Worm (Caenorhabditis elegans): ENCODE measurements around the gene ccf-1.

Gene ccf-1

DNA sequence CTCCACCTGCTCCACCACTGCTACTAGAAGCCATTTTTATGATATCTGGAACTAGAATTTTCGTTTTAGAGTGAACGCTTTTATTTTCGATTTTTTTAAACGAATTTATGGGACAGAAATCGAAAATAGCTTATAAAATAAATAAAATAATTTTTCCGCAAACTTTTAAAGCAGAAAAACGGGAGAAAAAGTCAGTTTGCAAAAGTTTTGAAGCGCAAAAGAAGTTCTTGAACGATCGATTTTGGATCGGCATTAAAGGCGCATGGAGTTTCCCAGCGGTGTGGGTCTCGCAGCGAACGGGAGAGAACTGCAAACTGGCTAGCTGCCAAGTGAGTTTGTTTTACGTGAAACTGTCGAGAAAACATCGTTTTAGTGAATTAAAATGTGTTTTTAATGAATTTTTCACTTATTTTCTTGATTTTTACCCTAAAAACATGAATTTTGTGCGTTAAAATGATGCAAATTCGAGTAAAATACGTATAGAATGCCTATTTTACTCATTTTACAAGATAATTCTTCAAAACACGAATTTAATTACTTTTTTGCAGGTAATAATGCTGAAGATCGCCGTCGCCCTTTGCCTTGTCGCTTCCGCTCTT lies at the start of gene ccf-1, which contains the start of gene trap-4:
TSS of gene ccf-1 (minus strand) at position 51 of the 599 bp plus-strand sequence.
TSS of gene trap-4 (plus strand) at position 549 of the 599 bp plus-strand sequence.
- TF ChIP-seq zip-11 (GFP tag; IDR thresholded peaks at IDR 0.05) (no peak), ctbp-1 (GFP tag; IDR thresholded peaks at IDR 0.05) (no peak), daf-16 (GFP tag; optimal IDR thresholded peaks at IDR 0.05) (no peak), daf-16 (tag; optimal IDR thresholded peaks at IDR 0.05) (peak; percentile 21), madf-9 (GFP tag; conservative IDR thresholded peaks at IDR 0.05) (no peak), saeg-2 (GFP tag; IDR thresholded peaks at IDR 0.05) (no peak), dmd-6 (GFP tag; IDR thresholded peaks at IDR 0.05) (no peak), arid-1 (GFP tag; conservative IDR thresholded peaks at IDR 0.05) (no peak), rbr-2 (tag; optimal IDR thresholded peaks at IDR 0.05) (peak; percentile 39), ceh-28 (tag; optimal IDR thresholded peaks at IDR 0.05) (no peak), F26F4.8 (GFP tag; conservative IDR thresholded peaks at IDR 0.05) (no peak), daf-8 (GFP tag; IDR thresholded peaks at IDR 0.05) (no peak), lin-38 (GFP tag; IDR thresholded peaks at IDR 0.05) (peak; percentile 55), php-3 (GFP tag; IDR thresholded peaks at IDR 0.05) (no peak), hif-1 (tag; optimal IDR thresholded peaks at IDR 0.05) (peak in 1 of 2 experiments; percentile 45), F37D6.2 (tag; optimal IDR thresholded peaks at IDR 0.05) (no peak), D1046.2 (GFP tag; IDR thresholded peaks at IDR 0.05) (no peak), Y75B8A.6 (GFP tag; IDR thresholded peaks at IDR 0.05) (no peak), unc-130 (GFP tag; optimal IDR thresholded peaks at IDR 0.05) (no peak), lin-15B (tag; optimal IDR thresholded peaks at IDR 0.05) (no peak), dve-1 (tag; optimal IDR thresholded peaks at IDR 0.05; ENCODE audit: insufficient read depth) (peak; percentile 72), madf-5 (GFP tag; IDR thresholded peaks at IDR 0.05) (no peak), nhr-77 (tag; optimal IDR thresholded peaks at IDR 0.05) (peak; percentile 11), snpc-4 (tag; optimal IDR thresholded peaks at IDR 0.05) (no peak), pqm-1 (tag; optimal IDR thresholded peaks at IDR 0.05) (no peak), mep-1 (tag; optimal IDR thresholded peaks at IDR 0.05) (peak; percentile 58), vab-7 (GFP tag; IDR thresholded peaks at IDR 0.05) (no peak), lsy-2 (tag; optimal IDR thresholded peaks at IDR 0.05) (peak in 1 of 2 experiments; percentile 80), snpc-1.2 (GFP tag; IDR thresholded peaks at IDR 0.05) (no peak), nhr-28 (tag; optimal IDR thresholded peaks at IDR 0.05) (peak; percentile 32), unc-62 (GFP tag; optimal IDR thresholded peaks at IDR 0.05 in 1 of 2) (peak in 1 of 2 experiments; percentile 8), unc-62 (tag; optimal IDR thresholded peaks at IDR 0.05) (no peak), nhr-25 (tag; optimal IDR thresholded peaks at IDR 0.05; ENCODE audit: borderline replicate concordance, insufficient read depth) (peak; percentile 40), ceh-44 (GFP tag; IDR thresholded peaks at IDR 0.05) (no peak), duxl-1 (tag; optimal IDR thresholded peaks at IDR 0.05; ENCODE audit: poor library complexity) (no peak), mes-2 (tag; optimal IDR thresholded peaks at IDR 0.05; ENCODE audit: poor library complexity, severe bottlenecking) (peak; percentile 83), ceh-62 (tag; optimal IDR thresholded peaks at IDR 0.05) (no peak), Y48G9A.11 (GFP tag; IDR thresholded peaks at IDR 0.05) (no peak), T20F7.1 (GFP tag; optimal IDR thresholded peaks at IDR 0.05) (no peak), nhr-42 (GFP tag; IDR thresholded peaks at IDR 0.05) (no peak), dpl-1 (GFP tag; optimal IDR thresholded peaks at IDR 0.05) (peak; percentile 72), zag-1 (tag; optimal IDR thresholded peaks at IDR 0.05) (no peak), Y105C5A.15 (GFP tag; IDR thresholded peaks at IDR 0.05) (no peak), hlh-30 (tag; optimal IDR thresholded peaks at IDR 0.05; ENCODE audit: insufficient read depth) (peak; percentile 22), lin-13 (GFP tag; optimal IDR thresholded peaks at IDR 0.05) (peak; percentile 3), zfp-3 (GFP tag; conservative IDR thresholded peaks at IDR 0.05) (no peak), hlh-11 (tag; optimal IDR thresholded peaks at IDR 0.05) (peak; percentile 51), aha-1 (tag) (peak; percentile 36), egl-43 (GFP tag; IDR thresholded peaks at IDR 0.05) (no peak), nhr-48 (tag; optimal IDR thresholded peaks at IDR 0.05) (no peak), ztf-7 (tag; optimal IDR thresholded peaks at IDR 0.05) (no peak)

Data from whole organism, L4 larva.